Fruit fly (Drosophila melanogaster): ENCODE results near the gene bchs.

bchs gene

DNA sequence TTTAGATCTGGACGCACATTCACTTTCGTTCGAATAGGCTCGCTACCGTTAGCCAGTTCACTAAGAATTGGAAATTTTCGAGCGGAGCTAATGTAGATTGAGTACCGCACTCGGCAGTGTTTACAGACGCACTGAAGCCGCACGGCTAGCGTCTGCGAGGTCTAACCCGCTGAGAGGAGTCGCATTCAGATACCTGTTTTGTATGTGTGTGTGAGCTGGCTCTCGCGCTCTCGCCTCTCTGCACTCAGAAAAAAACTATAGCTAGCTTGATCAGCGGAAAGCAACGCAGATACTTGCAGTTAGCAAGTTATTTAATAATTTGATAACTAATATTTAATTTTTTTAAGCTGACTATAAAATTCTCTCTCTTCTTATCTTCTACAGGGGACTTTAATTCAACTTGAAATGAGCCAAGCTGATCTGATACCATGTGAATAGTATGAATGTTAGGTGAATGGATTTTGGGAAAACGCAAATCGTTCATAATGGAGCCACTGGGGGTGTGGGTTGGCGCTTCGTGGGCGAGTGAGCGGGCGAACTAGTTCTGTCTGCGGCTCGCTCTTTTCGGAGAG is 27.5 kb upstream of the bchs start, which contains the start of gene rau (continued):
- TF ChIP-seq CG30431 (GFP tag; optimal IDR thresholded peaks at IDR 0.05) (peak; percentile 43), h (optimal IDR thresholded peaks at IDR 0.05) (no peak), vvl (GFP tag; IDR thresholded peaks at IDR 0.05) (peak; percentile 69), D19B (GFP tag; optimal IDR thresholded peaks at IDR 0.05) (peak; percentile 53), sr (GFP tag; IDR thresholded peaks at IDR 0.05) (peak; percentile 90), CG4820 (GFP tag; optimal IDR thresholded peaks at IDR 0.05) (peak; percentile 17), CkIIα-i1 (GFP tag; IDR thresholded peaks at IDR 0.05) (no peak), CG4404 (GFP tag; IDR thresholded peaks at IDR 0.05) (peak; percentile 55), bigmax (GFP tag; optimal IDR thresholded peaks at IDR 0.05) (no peak), amos (GFP tag; IDR thresholded peaks at IDR 0.05; ENCODE audit: partially characterized antibody) (peak; percentile 27; the same call in 1 of the 2 replicates), slp2 (GFP tag; optimal IDR thresholded peaks at IDR 0.05) (no peak), CG6654 (GFP tag; optimal IDR thresholded peaks at IDR 0.05) (peak; percentile 26), Xrp1 (GFP tag; IDR thresholded peaks at IDR 0.05) (peak; percentile 86), CG14667 (GFP tag; IDR thresholded peaks at IDR 0.05) (peak; percentile 39; the same call in 1 of the 2 replicates), Scr (GFP tag; IDR thresholded peaks at IDR 0.05; ENCODE audit: partially characterized antibody) (no peak), kni (GFP tag; optimal IDR thresholded peaks at IDR 0.05) (peak; percentile 95), Blimp-1 (GFP tag; optimal IDR thresholded peaks at IDR 0.05) (peak; percentile 94), CG4707 (GFP tag; optimal IDR thresholded peaks at IDR 0.05) (peak; percentile 21), her (GFP tag; optimal IDR thresholded peaks at IDR 0.05) (peak; percentile 27), CG7357 (GFP tag; IDR thresholded peaks at IDR 0.05) (no peak), CG12942 (GFP tag; optimal IDR thresholded peaks at IDR 0.05) (peak; percentile 20), Doc3 (GFP tag; IDR thresholded peaks at IDR 0.05; ENCODE audit: partially characterized antibody) (no peak), CG2202 (tag; optimal IDR thresholded peaks at IDR 0.05) (peak; percentile 62), CG10565 (GFP tag; optimal IDR thresholded peaks at IDR 0.05) (no peak), Rfx (GFP tag; IDR thresholded peaks at IDR 0.05) (peak; percentile 80), CG1832 (GFP tag; optimal IDR thresholded peaks at IDR 0.05) (no peak), CG18011 (GFP tag; optimal IDR thresholded peaks at IDR 0.05) (peak; percentile 33), dysf (GFP tag; IDR thresholded peaks at IDR 0.05) (peak; percentile 77), cas (GFP tag; IDR thresholded peaks at IDR 0.05) (no peak), dati (GFP tag; IDR thresholded peaks at IDR 0.05) (no peak), nmo (GFP tag; optimal IDR thresholded peaks at IDR 0.05) (peak; percentile 69), nerfin-1 (tag; optimal IDR thresholded peaks at IDR 0.05) (peak; percentile 69), CG12299 (tag; optimal IDR thresholded peaks at IDR 0.05) (peak; percentile 43), Dad (GFP tag; optimal IDR thresholded peaks at IDR 0.05) (no peak), CG4424 (GFP tag; optimal IDR thresholded peaks at IDR 0.05) (peak; percentile 75), CG7556 (GFP tag; optimal IDR thresholded peaks at IDR 0.05) (peak; percentile 82), Hr78 (GFP tag; optimal IDR thresholded peaks at IDR 0.05) (peak in 1 of 2 experiments; percentile 68), so (GFP tag; IDR thresholded peaks at IDR 0.05) (0 out of 3 replicates have a peak, but pooled peaks have one; percentile 20), zf30C (GFP tag; optimal IDR thresholded peaks at IDR 0.05) (peak; percentile 98), Opbp (GFP tag; IDR thresholded peaks at IDR 0.05; ENCODE audit: partially characterized antibody) (peak; percentile 47; the same call in 2 of the 3 replicates), sens-2 (GFP tag; IDR thresholded peaks at IDR 0.05) (peak; percentile 34; the same call in 1 of the 2 replicates), BtbVII (GFP tag; optimal IDR thresholded peaks at IDR 0.05) (peak; percentile 55), CG2116 (GFP tag; optimal IDR thresholded peaks at IDR 0.05) (peak; percentile 53), CG13894 (tag; optimal IDR thresholded peaks at IDR 0.05) (peak; percentile 73), Eip74EF (GFP tag; optimal IDR thresholded peaks at IDR 0.05) (peak in 1 of 2 experiments; percentile 53), CG12071 (GFP tag; optimal IDR thresholded peaks at IDR 0.05) (peak; percentile 51), CG11504 (tag; optimal IDR thresholded peaks at IDR 0.05) (peak; percentile 70), CG12391 (tag; optimal IDR thresholded peaks at IDR 0.05) (peak; percentile 85), Aef1 (GFP tag; IDR thresholded peaks at IDR 0.05) (peak; percentile 53; the same call in 2 of the 3 replicates)
